Fruit fly (Drosophila melanogaster) whole organism, prepupa: ENCODE results near the gene upd2.
A peak's percentile ranks its signal among the peaks of the same experiment; 100 is the strongest.

Source experiments
- CG11294 ChIP-seq: fragments of 200-800 bp; sonication (Bioruptor generic); IDR thresholded peaks from 2 replicates; pipeline ENCODE4 v1.3.6; 2022; ENCODE audit warnings: missing biosample characterization, missing genetic modification characterization
- CG11902 ChIP-seq: fragments of 200-800 bp; sonication (Bioruptor generic); optimal IDR thresholded peaks from 3 replicates; lab custom pipeline; 2016; ENCODE audit warnings: missing biosample characterization, missing genetic modification characterization
- CG15336 ChIP-seq: fragments of 200-800 bp; sonication (Bioruptor generic); IDR thresholded peaks from 2 replicates; pipeline ENCODE4 v1.3.6; 2022; ENCODE audit warnings: missing biosample characterization, missing genetic modification characterization
- CG31627 ChIP-seq: fragments of 200-800 bp; sonication (Bioruptor generic); optimal IDR thresholded peaks from 3 replicates; lab custom pipeline; 2016; ENCODE audit warnings: missing biosample characterization, missing genetic modification characterization
- CG32006 ChIP-seq: fragments of 200-800 bp; sonication (Bioruptor generic); optimal IDR thresholded peaks from 3 replicates; lab custom pipeline; 2017; ENCODE audit warnings: missing biosample characterization, mild to moderate bottlenecking, missing genetic modification characterization
- CG3919 ChIP-seq: fragments of 200-800 bp; sonication (Bioruptor generic); optimal IDR thresholded peaks from 3 replicates; lab custom pipeline; 2016; ENCODE audit warnings: missing biosample characterization, missing genetic modification characterization
- CG4318 ChIP-seq: fragments of 200-800 bp; sonication (Bioruptor generic); optimal IDR thresholded peaks from 3 replicates; lab custom pipeline; 2017; ENCODE audit warnings: missing biosample characterization, mild to moderate bottlenecking, missing genetic modification characterization
- CG6163 ChIP-seq: fragments of 200-800 bp; sonication (Bioruptor generic); IDR thresholded peaks from 3 replicates; pipeline ENCODE4 v1.3.6; 2022; ENCODE audit warnings: missing biosample characterization, missing genetic modification characterization
- CG6276 ChIP-seq: fragments of 200-800 bp; sonication (Bioruptor generic); optimal IDR thresholded peaks from 2 replicates; lab custom pipeline; 2017; ENCODE audit warnings: missing biosample characterization, mild to moderate bottlenecking, missing genetic modification characterization
- CG6792 ChIP-seq: fragments of 200-800 bp; sonication (Bioruptor generic); optimal IDR thresholded peaks from 3 replicates; lab custom pipeline; 2016; ENCODE audit warnings: missing biosample characterization, missing genetic modification characterization
- CG6808 ChIP-seq: fragments of 200-800 bp; sonication (Bioruptor generic); optimal IDR thresholded peaks from 3 replicates; lab custom pipeline; 2017; ENCODE audit warnings: missing biosample characterization, missing genetic modification characterization, mild to moderate bottlenecking, moderate library complexity, missing genetic modification reagents
- CG6854 ChIP-seq: fragments of 200-800 bp; sonication (Bioruptor generic); optimal IDR thresholded peaks from 2 replicates; lab custom pipeline; 2017; ENCODE audit warnings: missing biosample characterization, mild to moderate bottlenecking, missing genetic modification characterization
- CG7368 ChIP-seq: fragments of 200-800 bp; sonication (Bioruptor generic); optimal IDR thresholded peaks from 3 replicates; lab custom pipeline; 2016; ENCODE audit warnings: missing biosample characterization, missing genetic modification characterization
- CG8119 ChIP-seq: fragments of 200-800 bp; sonication (Bioruptor generic); IDR thresholded peaks from 3 replicates; pipeline ENCODE4 v1.3.6; 2022; ENCODE audit warnings: missing biosample characterization, missing genetic modification characterization
- CG8632 ChIP-seq: fragments of 200-800 bp; sonication (Bioruptor generic); optimal IDR thresholded peaks from 3 replicates; lab custom pipeline; 2016; ENCODE audit warnings: missing biosample characterization, missing genetic modification characterization
- CG9139 ChIP-seq: fragments of 200-800 bp; sonication (Bioruptor generic); optimal IDR thresholded peaks from 3 replicates; lab custom pipeline; 2017; ENCODE audit warnings: missing biosample characterization, mild to moderate bottlenecking, missing genetic modification characterization
- Eip75B ChIP-seq: fragments of 200-800 bp; sonication (Bioruptor generic); optimal IDR thresholded peaks from 3 replicates; lab custom pipeline; 2016; ENCODE audit warnings: missing biosample characterization, missing genetic modification characterization
- Eip78C ChIP-seq: fragments of 200-800 bp; sonication (Bioruptor generic); peaks from one replicate; lab custom pipeline; 2016; ENCODE audit warnings: missing biosample characterization, missing genetic modification characterization
- Ets21C ChIP-seq: fragments of 200-800 bp; sonication (Bioruptor generic); optimal IDR thresholded peaks from 3 replicates; lab custom pipeline; 2016; ENCODE audit warnings: missing biosample characterization, missing genetic modification characterization
- Gug ChIP-seq: fragments of 200-800 bp; sonication (Bioruptor generic); IDR thresholded peaks from 2 replicates; pipeline ENCODE4 v1.3.6; 2022; ENCODE audit warnings: missing biosample characterization, missing genetic modification characterization
- Lpt ChIP-seq: fragments of 200-800 bp; sonication (Bioruptor generic); optimal IDR thresholded peaks from 3 replicates; lab custom pipeline; 2016; ENCODE audit warnings: missing biosample characterization, missing genetic modification characterization
- Met ChIP-seq: fragments of 200-800 bp; sonication (Bioruptor generic); optimal IDR thresholded peaks from 3 replicates; lab custom pipeline; 2016; ENCODE audit warnings: missing biosample characterization, missing genetic modification characterization
- OdsH ChIP-seq: fragments of 200-800 bp; sonication (Bioruptor generic); optimal IDR thresholded peaks from 3 replicates; lab custom pipeline; 2016; ENCODE audit warnings: missing biosample characterization, missing genetic modification characterization
- Sox102F ChIP-seq: fragments of 200-800 bp; sonication (Bioruptor generic); optimal IDR thresholded peaks from 2 replicates; lab custom pipeline; 2016; ENCODE audit warnings: missing biosample characterization, mild to moderate bottlenecking, missing genetic modification characterization
- achi ChIP-seq: fragments of 200-800 bp; sonication (Bioruptor generic); optimal IDR thresholded peaks from 3 replicates; lab custom pipeline; 2016; ENCODE audit warnings: missing biosample characterization, missing genetic modification characterization
- acj6 ChIP-seq: fragments of 200-800 bp; sonication (Bioruptor generic); optimal IDR thresholded peaks from 3 replicates; lab custom pipeline; 2016; ENCODE audit warnings: missing biosample characterization, missing genetic modification characterization
- eg ChIP-seq: fragments of 200-800 bp; sonication (Bioruptor generic); IDR thresholded peaks from 3 replicates; pipeline ENCODE4 v1.3.6; 2022; ENCODE audit warnings: missing biosample characterization, missing genetic modification characterization
- esn ChIP-seq: fragments of 200-800 bp; sonication (Bioruptor generic); optimal IDR thresholded peaks from 2 replicates; lab custom pipeline; 2016; ENCODE audit warnings: missing biosample characterization, mild to moderate bottlenecking, missing genetic modification characterization, moderate library complexity
- fd59A ChIP-seq: fragments of 200-800 bp; sonication (Bioruptor generic); optimal IDR thresholded peaks from 2 replicates; lab custom pipeline; 2017; ENCODE audit warnings: missing biosample characterization, mild to moderate bottlenecking, missing genetic modification characterization, missing genetic modification reagents
- fd85E ChIP-seq: fragments of 200-800 bp; sonication (Bioruptor generic); optimal IDR thresholded peaks from 3 replicates; lab custom pipeline; 2016; ENCODE audit warnings: missing biosample characterization, missing genetic modification characterization
- fkh ChIP-seq: fragments of 200-800 bp; sonication (Bioruptor generic); optimal IDR thresholded peaks from 3 replicates; lab custom pipeline; 2017; ENCODE audit warnings: missing biosample characterization, mild to moderate bottlenecking, missing genetic modification characterization, moderate library complexity
- lz ChIP-seq: fragments of 200-800 bp; sonication (Bioruptor generic); optimal IDR thresholded peaks from 3 replicates; lab custom pipeline; 2016; ENCODE audit warnings: missing biosample characterization, missing genetic modification characterization
- net ChIP-seq: fragments of 200-800 bp; sonication (Bioruptor generic); optimal IDR thresholded peaks from 3 replicates; lab custom pipeline; 2016; ENCODE audit warnings: missing biosample characterization, missing genetic modification characterization
- salr ChIP-seq, 2 experiments: fragments of 200-800 bp; sonication (Bioruptor generic); optimal IDR thresholded peaks; 3 replicates each; lab custom pipeline; 2016 to 2018; ENCODE audit warnings: missing biosample characterization in 2 of 2, missing genetic modification characterization in 2 of 2, mild to moderate bottlenecking in 1 of 2
- ss ChIP-seq, 2 experiments: fragments of 200-800 bp; sonication (Bioruptor generic); optimal IDR thresholded peaks; 2 replicates in 1 of 2; 3 replicates in 1 of 2; lab custom pipeline; 2017 to 2018; ENCODE audit warnings: mild to moderate bottlenecking in 2 of 2, missing biosample characterization in 2 of 2, missing genetic modification characterization in 2 of 2, moderate library complexity in 1 of 2
- vri ChIP-seq: fragments of 200-800 bp; sonication (Bioruptor generic); optimal IDR thresholded peaks from 3 replicates; lab custom pipeline; 2016; ENCODE audit warnings: missing biosample characterization, mild to moderate bottlenecking, missing genetic modification characterization

The upd2 gene

DNA sequence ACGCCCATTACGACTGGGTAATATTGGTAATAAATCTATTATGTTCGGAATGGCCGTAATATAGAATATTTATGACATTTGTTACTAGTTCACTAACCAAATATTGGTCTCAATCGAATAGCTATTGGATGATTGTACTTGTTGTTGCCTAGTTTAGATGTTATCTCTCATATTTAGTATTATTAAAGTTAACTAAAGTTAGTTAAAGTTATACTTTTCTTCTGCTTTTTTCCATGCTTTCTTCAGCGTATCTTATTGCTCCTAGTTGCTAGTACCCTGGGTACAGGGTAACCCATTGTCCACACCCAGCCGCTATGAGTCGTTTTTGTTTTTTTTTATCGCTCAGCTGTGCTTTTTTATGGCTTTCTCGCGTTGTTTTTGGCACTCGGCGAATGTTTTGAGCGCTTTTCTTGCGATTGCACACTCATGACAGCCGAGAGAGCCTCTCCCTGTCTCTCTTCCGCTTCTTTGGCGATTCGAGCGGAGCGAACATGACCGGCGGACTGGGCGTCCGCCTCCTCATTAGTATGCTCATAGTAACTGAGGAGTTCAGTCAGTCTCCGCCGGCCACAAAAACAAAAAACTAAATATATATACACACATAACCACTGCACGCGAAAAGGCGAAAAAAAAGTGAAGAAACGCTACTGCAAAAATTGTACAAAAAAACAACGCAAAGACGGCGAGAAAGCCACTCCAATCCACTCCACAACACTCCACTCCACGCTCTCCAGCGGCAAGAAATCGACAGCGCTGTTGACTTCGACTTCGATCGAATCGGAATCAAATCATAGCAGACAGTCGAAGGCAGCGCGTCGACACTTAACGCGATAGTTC lies 33.6 kb upstream of the upd2 start, which contains the start of gene upd3:
Gene upd3, plus strand, starts transcription at position 749 of the 837 bp plus-strand sequence.
- no peak for TF ChIP-seq CG6792 (GFP tag; lab: Kevin White, UChicago)
- TF ChIP-seq CG31627 (GFP tag; lab: Kevin White, UChicago): no peak
- no peak for TF ChIP-seq CG8632 (GFP tag; lab: Kevin White, UChicago)
- peak; percentile 57; the same call in 1 of the 3 replicates for TF ChIP-seq eg (GFP tag; lab: Robert Waterston, UW)
- no peak for TF ChIP-seq CG32006 (GFP tag; lab: Kevin White, UChicago)
- no peak for TF ChIP-seq Sox102F (GFP tag; lab: Kevin White, UChicago)
- TF ChIP-seq CG11294 (GFP tag; lab: Robert Waterston, UW): no peak
- peak; percentile 11 for TF ChIP-seq CG6808 (GFP tag; lab: Kevin White, UChicago)
- TF ChIP-seq Lpt (GFP tag; lab: Kevin White, UChicago): no peak
- no peak for TF ChIP-seq OdsH (GFP tag; lab: Kevin White, UChicago)
- TF ChIP-seq net (GFP tag; lab: Kevin White, UChicago): no peak
- no peak for TF ChIP-seq Gug (GFP tag; lab: Robert Waterston, UW)
- TF ChIP-seq CG6854 (GFP tag; lab: Kevin White, UChicago): no peak
- TF ChIP-seq acj6 (GFP tag; lab: Kevin White, UChicago): no peak
- TF ChIP-seq CG6276: peak; percentile 9
- no peak for TF ChIP-seq CG4318 (GFP tag; lab: Kevin White, UChicago)
- TF ChIP-seq CG3919 (GFP tag; lab: Kevin White, UChicago): no peak
- TF ChIP-seq CG8119 (GFP tag; lab: Robert Waterston, UW): peak; percentile 57; the same call in 2 of the 3 replicates
- no peak for TF ChIP-seq vri (GFP tag; lab: Kevin White, UChicago)
- peak; percentile 8 for TF ChIP-seq Met (GFP tag; lab: Kevin White, UChicago)
- peak in 1 of 2 experiments; percentile 39 for TF ChIP-seq ss (GFP tag; optimal IDR thresholded peaks at IDR 0.05; lab: Kevin White, UChicago)
- peak; percentile 21 for TF ChIP-seq CG9139 (GFP tag; lab: Kevin White, UChicago)
- no peak for TF ChIP-seq achi (GFP tag; lab: Kevin White, UChicago)
- no peak for TF ChIP-seq fkh
- TF ChIP-seq Ets21C (GFP tag; lab: Kevin White, UChicago): no peak
- TF ChIP-seq CG15336 (GFP tag; lab: Robert Waterston, UW): 0 out of 2 replicates have a peak, but pooled peaks have one; percentile 8
- TF ChIP-seq salr (GFP tag; optimal IDR thresholded peaks at IDR 0.05; lab: Kevin White, UChicago): no peak
- no peak for TF ChIP-seq CG7368 (GFP tag; lab: Kevin White, UChicago)
- TF ChIP-seq, all 60 proteins: peak for 8

DNA sequence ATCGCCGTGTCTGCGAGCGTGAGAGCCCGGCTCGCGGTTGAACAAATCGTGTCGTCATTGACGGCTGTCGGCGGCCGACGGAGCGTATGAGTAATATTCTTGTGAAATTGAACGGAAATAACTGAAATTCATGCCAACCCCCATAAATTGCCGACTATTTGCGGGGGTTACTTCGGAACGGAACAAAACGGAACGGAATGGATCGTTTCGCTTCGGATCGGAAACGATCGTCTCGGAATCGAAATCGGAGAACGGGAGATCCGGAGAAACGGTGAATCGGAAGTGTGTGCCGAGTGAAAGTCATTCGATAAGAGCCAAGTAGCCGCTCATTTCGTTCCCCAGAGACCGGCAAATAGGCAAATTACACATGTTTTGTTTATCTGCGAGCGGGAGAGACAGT lies 32.8 kb upstream of the upd2 start:
- TF ChIP-seq achi (GFP tag; lab: Kevin White, UChicago): no peak
- TF ChIP-seq Eip78C (GFP tag; lab: Kevin White, UChicago): no peak
- no peak for TF ChIP-seq CG11902
- TF ChIP-seq fd59A (GFP tag; lab: Kevin White, UChicago): no peak
- TF ChIP-seq CG9139 (GFP tag; lab: Kevin White, UChicago): no peak
- no peak for TF ChIP-seq vri (GFP tag; lab: Kevin White, UChicago)
- TF ChIP-seq fd85E (GFP tag; lab: Kevin White, UChicago): no peak
- TF ChIP-seq esn (GFP tag; lab: Kevin White, UChicago): no peak
- no peak for TF ChIP-seq CG8632 (GFP tag; lab: Kevin White, UChicago)
- no peak for TF ChIP-seq CG15336 (GFP tag; lab: Robert Waterston, UW)
- no peak for TF ChIP-seq Gug (GFP tag; lab: Robert Waterston, UW)
- TF ChIP-seq Eip75B (GFP tag; lab: Kevin White, UChicago): no peak
- TF ChIP-seq eg (GFP tag; lab: Robert Waterston, UW): no peak
- no peak for TF ChIP-seq CG6163 (GFP tag; lab: Robert Waterston, UW)
- no peak for TF ChIP-seq salr (GFP tag; optimal IDR thresholded peaks at IDR 0.05; lab: Kevin White, UChicago)
- TF ChIP-seq lz (GFP tag; lab: Kevin White, UChicago): no peak
